Fruit fly (Drosophila melanogaster): ENCODE measurements around the gene alpha4GT1.

The alpha4GT1 gene

dm6 chr2L:3055710-3056447 is 32.9 kb upstream of the alpha4GT1 start (continued):
- TF ChIP-seq Eip74EF (GFP tag; optimal IDR thresholded peaks at IDR 0.05) (no peak), Dad (GFP tag; optimal IDR thresholded peaks at IDR 0.05) (no peak), CG17829 (tag; optimal IDR thresholded peaks at IDR 0.05) (no peak), CG7271 (tag; optimal IDR thresholded peaks at IDR 0.05) (no peak), CG18262 (tag; optimal IDR thresholded peaks at IDR 0.05) (peak; percentile 60), disco-r (GFP tag; optimal IDR thresholded peaks at IDR 0.05) (no peak), chif (GFP tag; optimal IDR thresholded peaks at IDR 0.05) (peak in 1 of 2 experiments; percentile 15), CG31365 (tag; optimal IDR thresholded peaks at IDR 0.05) (no peak), CG14710 (tag; optimal IDR thresholded peaks at IDR 0.05) (peak; percentile 15), GATAe (GFP tag; conservative IDR thresholded peaks at IDR 0.05) (no peak), zfh2 (GFP tag; optimal IDR thresholded peaks at IDR 0.05) (peak; percentile 34), ems (GFP tag; optimal IDR thresholded peaks at IDR 0.05) (peak; percentile 30), Ets65A (GFP tag) (peak; percentile 94), tgo (GFP tag; IDR thresholded peaks at IDR 0.05) (no peak), CG3407 (GFP tag; optimal IDR thresholded peaks at IDR 0.05) (no peak), onecut (GFP tag; IDR thresholded peaks at IDR 0.05) (no peak), sima (GFP tag; optimal IDR thresholded peaks at IDR 0.05) (no peak), CG14441 (GFP tag; IDR thresholded peaks at IDR 0.05) (no peak), ci (GFP tag; IDR thresholded peaks at IDR 0.05) (no peak), CG12071 (GFP tag; optimal IDR thresholded peaks at IDR 0.05) (no peak), corto (GFP tag; optimal IDR thresholded peaks at IDR 0.05) (no peak), CG5245 (GFP tag; optimal IDR thresholded peaks at IDR 0.05) (no peak), Sox102F (GFP tag; optimal IDR thresholded peaks at IDR 0.05) (no peak), CG12942 (GFP tag; optimal IDR thresholded peaks at IDR 0.05) (peak; percentile 30), HmgZ (tag; optimal IDR thresholded peaks at IDR 0.05) (no peak), Dek (tag; optimal IDR thresholded peaks at IDR 0.05) (peak; percentile 28), nom (GFP tag; optimal IDR thresholded peaks at IDR 0.05) (no peak), CG17328 (GFP tag; IDR thresholded peaks at IDR 0.05) (no peak), CG16813 (GFP tag; IDR thresholded peaks at IDR 0.05; ENCODE audit: partially characterized antibody) (no peak), Asciz (GFP tag; optimal IDR thresholded peaks at IDR 0.05) (no peak), CG7357 (GFP tag; IDR thresholded peaks at IDR 0.05) (no peak), sob (GFP tag; IDR thresholded peaks at IDR 0.05) (no peak), CG42726 (GFP tag; IDR thresholded peaks at IDR 0.05; ENCODE audit: partially characterized antibody) (no peak), Xrp1 (GFP tag; IDR thresholded peaks at IDR 0.05) (no peak), Oli (tag; optimal IDR thresholded peaks at IDR 0.05) (peak; percentile 45), sd (tag; optimal IDR thresholded peaks at IDR 0.05) (no peak), CG4404 (GFP tag; IDR thresholded peaks at IDR 0.05) (no peak), Gug (GFP tag; IDR thresholded peaks at IDR 0.05) (no peak; the same call in 2 of the 4 replicates), CG10147 (GFP tag; optimal IDR thresholded peaks at IDR 0.05) (no peak), NC2β (GFP tag; optimal IDR thresholded peaks at IDR 0.05) (no peak), CG17612 (GFP tag; IDR thresholded peaks at IDR 0.05) (no peak), CG11247 (GFP tag; IDR thresholded peaks at IDR 0.05) (no peak), NfI (GFP tag; optimal IDR thresholded peaks at IDR 0.05) (no peak), ab (GFP tag; optimal IDR thresholded peaks at IDR 0.05) (no peak), Adf1 (GFP tag; IDR thresholded peaks at IDR 0.05) (no peak), CTCF (GFP tag; optimal IDR thresholded peaks at IDR 0.05) (no peak), nerfin-1 (tag; optimal IDR thresholded peaks at IDR 0.05) (no peak), Ssrp (tag; optimal IDR thresholded peaks at IDR 0.05) (peak; percentile 33), zen2 (GFP tag; IDR thresholded peaks at IDR 0.05; ENCODE audit: partially characterized antibody) (no peak), pita (GFP tag; optimal IDR thresholded peaks at IDR 0.05) (no peak), pho (GFP tag; optimal IDR thresholded peaks at IDR 0.05) (peak; percentile 31)

Measured in whole organism, embryonic.